Worm (Caenorhabditis elegans) whole organism, early embryonic: ENCODE measurements around the gene C28A5.2.

Source experiments
- B0310.2 ChIP-seq: sonication (generic microtip); optimal IDR thresholded peaks from 2 replicates; lab custom pipeline; 2016; ENCODE audit warnings: mild to moderate bottlenecking, missing genetic modification characterization, missing compliant biosample characterization
- F13C5.2 ChIP-seq: sonication (generic microtip); optimal IDR thresholded peaks from 2 replicates; lab custom pipeline; 2017; ENCODE audit warnings: mild to moderate bottlenecking, missing genetic modification characterization, inconsistent platforms, missing compliant biosample characterization
- aly-1 ChIP-seq: sonication (generic microtip); optimal IDR thresholded peaks from 2 replicates; lab custom pipeline; 2016; ENCODE audit warnings: missing genetic modification characterization, missing compliant biosample characterization
- ama-1 ChIP-seq: fragments of 150-350 bp; optimal IDR thresholded peaks from 2 replicates; lab custom pipeline; 2014
- ceh-13 ChIP-seq: fragments of 200-800 bp; sonication (Bioruptor generic); optimal IDR thresholded peaks from 2 replicates; lab custom pipeline; 2018; ENCODE audit warnings: mild to moderate bottlenecking, missing genetic modification characterization, missing compliant biosample characterization
- ceh-36 ChIP-seq: sonication (generic microtip); optimal IDR thresholded peaks from 2 replicates; lab custom pipeline; 2016; ENCODE audit warnings: missing genetic modification characterization, inconsistent platforms, missing compliant biosample characterization
- flt-1 ChIP-seq: fragments of 200-800 bp; sonication (Bioruptor generic); IDR thresholded peaks from 2 replicates; pipeline ENCODE4 v1.3.6; 2022; ENCODE audit warnings: missing genetic modification characterization, missing compliant biosample characterization
- hmg-4 ChIP-seq: fragments of 200-800 bp; sonication (Bioruptor generic); optimal IDR thresholded peaks from 2 replicates; lab custom pipeline; 2018; ENCODE audit warnings: mild to moderate bottlenecking, missing genetic modification characterization, missing compliant biosample characterization
- pes-1 ChIP-seq: fragments of 200-800 bp; sonication (Bioruptor generic); IDR thresholded peaks from 2 replicates; pipeline ENCODE4 v1.3.6; 2022; ENCODE audit warnings: missing genetic modification reagents, missing genetic modification characterization, missing compliant biosample characterization
- scrt-1 ChIP-seq: fragments of 200-800 bp; sonication (Bioruptor generic); IDR thresholded peaks from 2 replicates; pipeline ENCODE4 v1.3.6; 2022; ENCODE audit warnings: missing genetic modification characterization, missing compliant biosample characterization
- sea-1 ChIP-seq: fragments of 200-800 bp; sonication (Bioruptor generic); conservative IDR thresholded peaks from 2 replicates; pipeline ENCODE4 v1.3.6; 2022; ENCODE audit warnings: missing genetic modification characterization, missing compliant biosample characterization

ce11 chrIII:4413099-4413498 lies 26.2 kb downstream of the C28A5.2 start, which contains the start of gene mpc-1:
- no peak for TF ChIP-seq sea-1 (GFP tag; lab: Robert Waterston, UW)
- no peak for TF ChIP-seq F13C5.2 (tag; lab: Kevin White, UChicago)
- TF ChIP-seq hmg-4, result no peak
- TF ChIP-seq pes-1 (GFP tag; lab: Robert Waterston, UW), result no peak
- TF ChIP-seq aly-1 (tag; lab: Kevin White, UChicago), result no peak
- TF ChIP-seq ama-1 (lab: Kevin White, UChicago), result no peak
- no peak for TF ChIP-seq scrt-1 (GFP tag; lab: Robert Waterston, UW)
- no peak for TF ChIP-seq flt-1 (GFP tag; lab: Robert Waterston, UW)
- TF ChIP-seq ceh-36, result no peak
- no peak for TF ChIP-seq ceh-13 (GFP tag; lab: Kevin White, UChicago)
- no peak for TF ChIP-seq B0310.2
